Fruit fly (Drosophila melanogaster): ENCODE data around the gene CG17751.

Gene CG17751

dm6 chr3R:19623606-19624005, 16.6 kb downstream of the CG17751 start (continued):
- TF ChIP-seq ewg (GFP tag; optimal IDR thresholded peaks at IDR 0.05): peak; percentile 9
- no peak for TF ChIP-seq CG2129 (GFP tag; IDR thresholded peaks at IDR 0.05; ENCODE audit: partially characterized antibody)
- TF ChIP-seq Stat92E (GFP tag; optimal IDR thresholded peaks at IDR 0.05): no peak
- no peak for TF ChIP-seq vnd (GFP tag; IDR thresholded peaks at IDR 0.05; ENCODE audit: partially characterized antibody)
- TF ChIP-seq unc-4 (GFP tag; IDR thresholded peaks at IDR 0.05; ENCODE audit: partially characterized antibody): no peak
- no peak for TF ChIP-seq CG10959 (GFP tag; IDR thresholded peaks at IDR 0.05)
- TF ChIP-seq Blimp-1 (GFP tag; optimal IDR thresholded peaks at IDR 0.05): peak; percentile 60
- TF ChIP-seq Vsx1 (GFP tag; optimal IDR thresholded peaks at IDR 0.05): peak; percentile 44
- peak; percentile 76 for TF ChIP-seq zfh1 (GFP tag; IDR thresholded peaks at IDR 0.05)
- TF ChIP-seq Asciz (GFP tag; optimal IDR thresholded peaks at IDR 0.05): peak; percentile 69
- peak; percentile 29 for TF ChIP-seq CG10462 (GFP tag; optimal IDR thresholded peaks at IDR 0.05)
- no peak for TF ChIP-seq CG14965 (GFP tag; optimal IDR thresholded peaks at IDR 0.05; ENCODE audit: borderline replicate concordance)
- TF ChIP-seq CG9437 (GFP tag; optimal IDR thresholded peaks at IDR 0.05): peak; percentile 26
- no peak for TF ChIP-seq BtbVII (GFP tag; optimal IDR thresholded peaks at IDR 0.05)
- TF ChIP-seq sim (GFP tag; IDR thresholded peaks at IDR 0.05): no peak
- TF ChIP-seq CG4617 (GFP tag; optimal IDR thresholded peaks at IDR 0.05; ENCODE audit: borderline replicate concordance): no peak
- no peak for TF ChIP-seq CG5180 (GFP tag; optimal IDR thresholded peaks at IDR 0.05)
- TF ChIP-seq CG43689 (GFP tag; IDR thresholded peaks at IDR 0.05): peak; percentile 40
- TF ChIP-seq nom (GFP tag; optimal IDR thresholded peaks at IDR 0.05): no peak
- peak; percentile 74 for TF ChIP-seq sisA (GFP tag; IDR thresholded peaks at IDR 0.05)
- TF ChIP-seq Adf1 (GFP tag; IDR thresholded peaks at IDR 0.05): no peak
- TF ChIP-seq Meics (GFP tag; optimal IDR thresholded peaks at IDR 0.05): peak; percentile 43
- TF ChIP-seq dati (GFP tag; IDR thresholded peaks at IDR 0.05): no peak
- TF ChIP-seq Taf1 (GFP tag; IDR thresholded peaks at IDR 0.05): peak; percentile 30; the same call in 1 of the 2 replicates
- no peak for TF ChIP-seq CG17186 (GFP tag; optimal IDR thresholded peaks at IDR 0.05)
- TF ChIP-seq seq (GFP tag; IDR thresholded peaks at IDR 0.05): peak; percentile 52; the same call in 1 of the 2 replicates
- TF ChIP-seq CG14860 (GFP tag; IDR thresholded peaks at IDR 0.05; ENCODE audit: partially characterized antibody): no peak
- no peak for TF ChIP-seq stwl (tag; optimal IDR thresholded peaks at IDR 0.05)
- peak; percentile 72 for TF ChIP-seq Drgx (GFP tag; IDR thresholded peaks at IDR 0.05)
- TF ChIP-seq tx (GFP tag; optimal IDR thresholded peaks at IDR 0.05): peak; percentile 40
- TF ChIP-seq scrt (GFP tag; optimal IDR thresholded peaks at IDR 0.05): peak; percentile 16
- no peak for TF ChIP-seq CG4707 (GFP tag; optimal IDR thresholded peaks at IDR 0.05)
- peak; percentile 62 for TF ChIP-seq phol (tag; optimal IDR thresholded peaks at IDR 0.05)
- TF ChIP-seq CG7786 (GFP tag; optimal IDR thresholded peaks at IDR 0.05): peak; percentile 47
- TF ChIP-seq dysf (GFP tag; IDR thresholded peaks at IDR 0.05): peak; percentile 75
- TF ChIP-seq CG10267 (tag; optimal IDR thresholded peaks at IDR 0.05): peak; percentile 33
- peak; percentile 48 for TF ChIP-seq CG18262 (tag; optimal IDR thresholded peaks at IDR 0.05)
- TF ChIP-seq Deaf1 (tag; optimal IDR thresholded peaks at IDR 0.05): no peak
- TF ChIP-seq CG6683 (GFP tag; optimal IDR thresholded peaks at IDR 0.05): no peak
- peak; percentile 59 for TF ChIP-seq repo (GFP tag; optimal IDR thresholded peaks at IDR 0.05)
- peak; percentile 55 for TF ChIP-seq Xbp1 (GFP tag; optimal IDR thresholded peaks at IDR 0.05)
- TF ChIP-seq CG6175 (GFP tag; IDR thresholded peaks at IDR 0.05): no peak
- TF ChIP-seq Mad (GFP tag; optimal IDR thresholded peaks at IDR 0.05): peak; percentile 3
- peak; percentile 74; the same call in 2 of the 3 replicates for TF ChIP-seq CG34422 (GFP tag; IDR thresholded peaks at IDR 0.05)
- peak; percentile 40 for TF ChIP-seq CG33213 (GFP tag; optimal IDR thresholded peaks at IDR 0.05)
- no peak for TF ChIP-seq slou (GFP tag; optimal IDR thresholded peaks at IDR 0.05)
- peak; percentile 34 for TF ChIP-seq CG10209 (GFP tag; optimal IDR thresholded peaks at IDR 0.05)
- peak; percentile 54 for TF ChIP-seq pb (GFP tag; optimal IDR thresholded peaks at IDR 0.05)
- TF ChIP-seq CG14441 (GFP tag; IDR thresholded peaks at IDR 0.05): peak; percentile 67
- TF ChIP-seq chn (GFP tag; optimal IDR thresholded peaks at IDR 0.05): peak; percentile 19
